Fruit fly (Drosophila melanogaster) whole organism, adult: ENCODE results near the gene Baldspot.
A peak's percentile ranks its signal among the peaks of the same experiment; 100 is the strongest.

Experiments used
- CG12768 ChIP-seq: fragments of 200-800 bp; sonication (Bioruptor generic); optimal IDR thresholded peaks from 2 replicates; lab custom pipeline; 2017; ENCODE audit warnings: missing biosample characterization, missing genetic modification characterization, mild to moderate bottlenecking, moderate library complexity, missing genetic modification reagents
- CG14711 ChIP-seq: fragments of 200-800 bp; sonication (Bioruptor generic); optimal IDR thresholded peaks from 2 replicates; lab custom pipeline; 2018; ENCODE audit warnings: missing biosample characterization, mild to moderate bottlenecking, missing genetic modification characterization, moderate library complexity
- CG1620 ChIP-seq: fragments of 200-800 bp; sonication (Bioruptor generic); optimal IDR thresholded peaks from 2 replicates; lab custom pipeline; 2016; ENCODE audit warnings: missing biosample characterization, missing genetic modification characterization
- CG5204 ChIP-seq: fragments of 200-800 bp; sonication (Bioruptor generic); optimal IDR thresholded peaks from 2 replicates; lab custom pipeline; 2016; ENCODE audit warnings: missing biosample characterization, missing genetic modification characterization
- CG7045 ChIP-seq: fragments of 200-800 bp; sonication (Bioruptor generic); optimal IDR thresholded peaks from 2 replicates; lab custom pipeline; 2017; ENCODE audit warnings: missing biosample characterization, mild to moderate bottlenecking, missing genetic modification characterization
- CG7101 ChIP-seq: fragments of 200-800 bp; sonication (Bioruptor generic); optimal IDR thresholded peaks from 2 replicates; lab custom pipeline; 2018; ENCODE audit warnings: missing biosample characterization, mild to moderate bottlenecking, missing genetic modification characterization, moderate library complexity
- Clk ChIP-seq: fragments of 200-800 bp; sonication (Bioruptor generic); optimal IDR thresholded peaks from 2 replicates; lab custom pipeline; 2017; ENCODE audit warnings: missing biosample characterization, missing genetic modification characterization
- Crg-1 ChIP-seq: fragments of 200-800 bp; sonication (Bioruptor generic); optimal IDR thresholded peaks from 2 replicates; lab custom pipeline; 2016; ENCODE audit warnings: missing biosample characterization, missing genetic modification characterization
- Hr96 ChIP-seq: fragments of 200-800 bp; sonication (Bioruptor generic); optimal IDR thresholded peaks from 2 replicates; lab custom pipeline; 2016; ENCODE audit warnings: missing biosample characterization, missing genetic modification characterization
- cnc ChIP-seq, 2 experiments: fragments of >200 bp; optimal IDR thresholded peaks; 2 replicates each; lab custom pipeline; 2017
- kay ChIP-seq: fragments of 200-800 bp; sonication (Bioruptor generic); peaks from one replicate; lab custom pipeline; 2016; ENCODE audit warnings: missing biosample characterization, missing genetic modification characterization, borderline replicate concordance
- pad ChIP-seq: fragments of 200-800 bp; sonication (Bioruptor generic); optimal IDR thresholded peaks from 3 replicates; lab custom pipeline; 2017; ENCODE audit warnings: missing biosample characterization, missing genetic modification characterization, mild to moderate bottlenecking, moderate library complexity, missing genetic modification reagents
- toe ChIP-seq: fragments of 200-800 bp; sonication (Bioruptor generic); optimal IDR thresholded peaks from 2 replicates; lab custom pipeline; 2016; ENCODE audit warnings: missing biosample characterization, missing genetic modification characterization

DNA sequence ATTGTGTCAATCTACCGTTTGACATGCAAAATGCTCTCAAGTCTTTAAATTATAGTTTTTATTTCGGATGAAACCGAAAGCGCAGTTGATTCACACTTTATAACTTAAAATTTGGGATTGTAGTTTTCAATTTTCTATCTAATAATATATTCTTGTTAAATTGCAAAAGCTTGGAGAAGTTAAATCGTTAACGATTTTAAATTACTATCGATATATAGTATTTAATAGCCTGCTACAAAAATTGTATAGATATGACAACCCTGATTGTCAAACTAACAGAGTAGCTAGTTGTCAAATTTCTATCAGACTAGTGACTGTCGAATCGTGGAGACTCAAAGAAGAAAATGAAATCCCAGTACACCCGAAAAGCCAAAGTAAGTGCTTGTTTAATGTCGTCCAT lies 43.3 kb upstream of the Baldspot start, which contains the start of gene CG9692:
- TF ChIP-seq Clk (GFP tag; lab: Kevin White, UChicago) = no peak
- no peak for TF ChIP-seq cnc (optimal IDR thresholded peaks at IDR 0.05; lab: Kevin White, UChicago)
- TF ChIP-seq CG5204 (GFP tag; lab: Kevin White, UChicago) = no peak
- peak; percentile 84 for TF ChIP-seq kay
- no peak for TF ChIP-seq pad (GFP tag; lab: Kevin White, UChicago)
- TF ChIP-seq Crg-1 (GFP tag; lab: Kevin White, UChicago) = no peak
- no peak for TF ChIP-seq CG1620 (GFP tag; lab: Kevin White, UChicago)
- TF ChIP-seq CG7045 (GFP tag; lab: Kevin White, UChicago) = no peak
- no peak for TF ChIP-seq toe (GFP tag; lab: Kevin White, UChicago)
- no peak for TF ChIP-seq CG14711 (tag; lab: Kevin White, UChicago)
- TF ChIP-seq CG12768 (GFP tag; lab: Kevin White, UChicago) = no peak
- no peak for TF ChIP-seq Hr96 (GFP tag; lab: Kevin White, UChicago)
- no peak for TF ChIP-seq CG7101 (tag; lab: Kevin White, UChicago)
